Worm (Caenorhabditis elegans) whole organism, L4 larva: ENCODE results near the gene Y69E1A.5.
"Not testable (repeated sequence)": the region's sequence is repeated elsewhere in the genome, so short reads cannot be mapped to it uniquely, and the experiment has no call there.

Experiments
- lin-29 ChIP-seq: fragments of 200-800 bp; sonication (Bioruptor generic); IDR thresholded peaks from 2 replicates; pipeline ENCODE4 v1.3.6; 2022; ENCODE audit warnings: missing genetic modification reagents, missing genetic modification characterization, missing compliant biosample characterization
- mdl-1 ChIP-seq, 2 experiments: fragments of 150-350 bp in 1 of 2; sonication (generic microtip) in 1 of 2; optimal IDR thresholded peaks; 2 replicates each; lab custom pipeline; 2014 to 2017; ENCODE audit warnings: missing biosample characterization in 2 of 2, missing genetic modification characterization in 2 of 2

ce11 chrIV:10954955-10955354 lies 2.5 kb downstream of the Y69E1A.5 start, which contains the start of gene Y69E1A.4:
- TF ChIP-seq lin-29 (GFP tag; lab: Robert Waterston, UW); mdl-1 (tag; optimal IDR thresholded peaks at IDR 0.05; lab: Kevin White, UChicago): not testable (repeated sequence)
